Worm (Caenorhabditis elegans) whole organism, L2 larva: Measurements from ENCODE around the gene C06E2.5.

Source experiments
- F13H6.1 ChIP-seq: sonication (generic microtip); optimal IDR thresholded peaks from 2 replicates; lab custom pipeline; 2016; ENCODE audit warnings: missing genetic modification characterization, missing compliant biosample characterization
- ama-1 ChIP-seq: fragments of 150-350 bp; optimal IDR thresholded peaks from 2 replicates; lab custom pipeline; 2018; ENCODE audit warnings: inconsistent platforms
- blmp-1 ChIP-seq: sonication (generic microtip); optimal IDR thresholded peaks from 2 replicates; lab custom pipeline; 2017; ENCODE audit warnings: missing genetic modification characterization, mild to moderate bottlenecking, missing compliant biosample characterization, antibody characterized with exemption, moderate library complexity; ENCODE audit not compliant: insufficient read depth
- lin-13 ChIP-seq: fragments of 150-350 bp; optimal IDR thresholded peaks from 2 replicates; lab custom pipeline; 2014; ENCODE audit warnings: missing biosample characterization, missing genetic modification reagents, missing genetic modification characterization
- lin-39 ChIP-seq: fragments of 150-350 bp; optimal IDR thresholded peaks from 2 replicates; lab custom pipeline; 2014; ENCODE audit warnings: missing biosample characterization, missing genetic modification reagents, missing genetic modification characterization
- lsy-2 ChIP-seq, 2 experiments: fragments of 150-350 bp in 1 of 2; sonication (generic microtip) in 1 of 2; optimal IDR thresholded peaks; 2 replicates each; lab custom pipeline; 2014 to 2017; ENCODE audit warnings: missing biosample characterization in 2 of 2, missing genetic modification characterization in 2 of 2
- nhr-237 ChIP-seq: fragments of 150-350 bp; optimal IDR thresholded peaks from 2 replicates; lab custom pipeline; 2014; ENCODE audit warnings: missing biosample characterization, missing genetic modification characterization
- nhr-77 ChIP-seq: fragments of 150-350 bp; optimal IDR thresholded peaks from 2 replicates; lab custom pipeline; 2014; ENCODE audit warnings: missing biosample characterization, missing genetic modification characterization
- snpc-4 ChIP-seq: fragments of 150-350 bp; optimal IDR thresholded peaks from 2 replicates; lab custom pipeline; 2014; ENCODE audit warnings: missing biosample characterization, missing genetic modification characterization

ce11 chrX:8846447-8847237 is 11.1 kb downstream of the C06E2.5 start, which contains the start of gene C28G1.10:
- no peak for TF ChIP-seq nhr-77 (tag; lab: Kevin White, UChicago)
- TF ChIP-seq snpc-4 (tag; lab: Kevin White, UChicago) = no peak
- TF ChIP-seq lsy-2 (tag; optimal IDR thresholded peaks at IDR 0.05; lab: Kevin White, UChicago) = no peak
- no peak for TF ChIP-seq ama-1
- TF ChIP-seq lin-39 (tag; lab: Kevin White, UChicago) = no peak
- TF ChIP-seq blmp-1 = no peak
- no peak for TF ChIP-seq lin-13 (GFP tag; lab: Kevin White, UChicago)
- no peak for TF ChIP-seq F13H6.1 (tag; lab: Kevin White, UChicago)
- TF ChIP-seq nhr-237 = no peak
